Worm (Caenorhabditis elegans): Measurements from ENCODE around the gene srb-16.

ce11 chrII:5166738-5167137 is 16.0 kb upstream of the srb-16 start, which contains the start of gene srb-3:
- no peak for TF ChIP-seq snpc-4 (GFP tag; optimal IDR thresholded peaks at IDR 0.05)
- TF ChIP-seq snpc-4 (tag; optimal IDR thresholded peaks at IDR 0.05), result no peak
- TF ChIP-seq pha-4 (tag; optimal IDR thresholded peaks at IDR 0.05), result no peak
- TF ChIP-seq ama-1 (optimal IDR thresholded peaks at IDR 0.05), result no peak
- TF ChIP-seq ama-1 (GFP tag; optimal IDR thresholded peaks at IDR 0.05), result no peak
- no peak for TF ChIP-seq attf-3 (GFP tag; conservative IDR thresholded peaks at IDR 0.05)
- no peak for TF ChIP-seq Y56A3A.18 (GFP tag; IDR thresholded peaks at IDR 0.05)
- TF ChIP-seq hmg-1.2 (GFP tag; IDR thresholded peaks at IDR 0.05), result no peak
- TF ChIP-seq him-1 (tag; optimal IDR thresholded peaks at IDR 0.05), result no peak
- no peak for TF ChIP-seq zfh-2 (GFP tag; conservative IDR thresholded peaks at IDR 0.05)
- no peak for TF ChIP-seq lin-40 (tag; optimal IDR thresholded peaks at IDR 0.05)
- TF ChIP-seq xnd-1 (tag; optimal IDR thresholded peaks at IDR 0.05), result no peak
- TF ChIP-seq F55B11.4 (tag; optimal IDR thresholded peaks at IDR 0.05; ENCODE audit: borderline replicate concordance, insufficient read depth), result no peak
- TF ChIP-seq dpl-1 (GFP tag; optimal IDR thresholded peaks at IDR 0.05), result no peak
